Fruit fly (Drosophila melanogaster) whole organism, embryonic: ENCODE data around the gene CG13457.

Source experiments
- ATbp ChIP-seq: fragments of 200-800 bp; sonication (Bioruptor generic); optimal IDR thresholded peaks from 2 replicates; lab custom pipeline; 2017; ENCODE audit warnings: missing biosample characterization, mild to moderate bottlenecking, missing genetic modification characterization, missing genetic modification reagents
- Bdp1 ChIP-seq: fragments of 200-800 bp; sonication (Bioruptor generic); optimal IDR thresholded peaks from 3 replicates; lab custom pipeline; 2016; ENCODE audit warnings: missing biosample characterization, missing genetic modification characterization
- CG10267 ChIP-seq: fragments of 200-800 bp; sonication (Bioruptor generic); optimal IDR thresholded peaks from 2 replicates; lab custom pipeline; 2018; ENCODE audit warnings: missing biosample characterization, mild to moderate bottlenecking, missing genetic modification characterization, moderate library complexity
- CG11247 ChIP-seq: fragments of 200-800 bp; sonication (Bioruptor generic); IDR thresholded peaks from 2 replicates; pipeline ENCODE4 v1.3.6; 2022; ENCODE audit warnings: missing biosample characterization, missing genetic modification characterization
- CG11456 ChIP-seq: fragments of 200-800 bp; sonication (Bioruptor generic); IDR thresholded peaks from 3 replicates; pipeline ENCODE4 v1.3.6; 2022; ENCODE audit warnings: missing biosample characterization, missing genetic modification characterization
- CG11504 ChIP-seq: fragments of 200-800 bp; sonication (Bioruptor generic); optimal IDR thresholded peaks from 3 replicates; lab custom pipeline; 2019; ENCODE audit warnings: missing biosample characterization, mild to moderate bottlenecking, missing genetic modification characterization, moderate library complexity
- CG11696 ChIP-seq: fragments of 200-800 bp; sonication (Bioruptor generic); IDR thresholded peaks from 2 replicates; pipeline ENCODE4 v1.3.6; 2022; ENCODE audit warnings: missing biosample characterization, missing genetic modification characterization
- CG12744 ChIP-seq: fragments of 200-800 bp; sonication (Bioruptor generic); optimal IDR thresholded peaks from 2 replicates; lab custom pipeline; 2016; ENCODE audit warnings: missing biosample characterization, missing genetic modification characterization
- CG14050 ChIP-seq: fragments of 200-800 bp; sonication (Bioruptor generic); IDR thresholded peaks from 3 replicates; pipeline ENCODE4 v1.3.6; 2022; ENCODE audit warnings: missing biosample characterization, missing genetic modification characterization
- CG14441 ChIP-seq: fragments of 200-800 bp; sonication (Bioruptor generic); IDR thresholded peaks from 2 replicates; pipeline ENCODE4 v1.3.6; 2022; ENCODE audit warnings: missing biosample characterization, missing genetic modification characterization
- CG1603 ChIP-seq: fragments of 200-800 bp; sonication (Bioruptor generic); optimal IDR thresholded peaks from 2 replicates; lab custom pipeline; 2019; ENCODE audit warnings: missing biosample characterization, mild to moderate bottlenecking, missing genetic modification characterization, moderate library complexity
- CG18262 ChIP-seq: fragments of 200-800 bp; optimal IDR thresholded peaks from 3 replicates; lab custom pipeline; 2019; ENCODE audit warnings: missing biosample characterization, mild to moderate bottlenecking, missing genetic modification characterization, moderate library complexity
- CG30431 ChIP-seq: fragments of 200-800 bp; sonication (Bioruptor generic); optimal IDR thresholded peaks from 2 replicates; lab custom pipeline; 2017; ENCODE audit warnings: missing biosample characterization, missing genetic modification characterization
- CG32532 ChIP-seq: fragments of 200-800 bp; sonication (Bioruptor generic); IDR thresholded peaks from 2 replicates; pipeline ENCODE4 v1.3.6; 2022; ENCODE audit warnings: missing biosample characterization, missing genetic modification characterization
- CG3847 ChIP-seq: fragments of 200-800 bp; sonication (Bioruptor generic); IDR thresholded peaks from 2 replicates; pipeline ENCODE4 v1.3.6; 2022; ENCODE audit warnings: missing biosample characterization, missing genetic modification characterization
- CG43689 ChIP-seq: fragments of 200-800 bp; sonication (Bioruptor generic); IDR thresholded peaks from 2 replicates; pipeline ENCODE4 v1.3.6; 2022; ENCODE audit warnings: missing biosample characterization, missing genetic modification characterization
- CG5180 ChIP-seq: fragments of 200-800 bp; sonication (Bioruptor generic); optimal IDR thresholded peaks from 3 replicates; lab custom pipeline; 2017; ENCODE audit warnings: missing biosample characterization, missing genetic modification characterization, mild to moderate bottlenecking, moderate library complexity, missing genetic modification reagents
- CG8089 ChIP-seq: fragments of 200-800 bp; sonication (Bioruptor generic); optimal IDR thresholded peaks from 3 replicates; lab custom pipeline; 2016; ENCODE audit warnings: missing biosample characterization, missing genetic modification characterization
- CG8944 ChIP-seq: fragments of 200-800 bp; sonication (Bioruptor generic); optimal IDR thresholded peaks from 3 replicates; lab custom pipeline; 2016; ENCODE audit warnings: missing biosample characterization, missing genetic modification characterization
- CG9797 ChIP-seq: fragments of 200-800 bp; sonication (Bioruptor generic); optimal IDR thresholded peaks from 3 replicates; lab custom pipeline; 2018; ENCODE audit warnings: missing biosample characterization, mild to moderate bottlenecking, missing genetic modification characterization
- CrebB ChIP-seq: fragments of 200-800 bp; sonication (Bioruptor generic); optimal IDR thresholded peaks from 3 replicates; lab custom pipeline; 2018; ENCODE audit warnings: missing biosample characterization, mild to moderate bottlenecking, missing genetic modification characterization
- D ChIP-seq, 2 experiments: fragments of 200-800 bp in 1 of 2; fragments of >200 bp in 1 of 2; sonication (Bioruptor generic) in 1 of 2; optimal IDR thresholded peaks; 2 replicates in 1 of 2; 3 replicates in 1 of 2; lab custom pipeline; 2017; ENCODE audit warnings: mild to moderate bottlenecking in 1 of 2, missing biosample characterization in 1 of 2, missing genetic modification characterization in 1 of 2, missing genetic modification reagents in 1 of 2
- Dll ChIP-seq: fragments of 200-800 bp; sonication (Bioruptor generic); IDR thresholded peaks from 4 replicates; pipeline ENCODE4 v1.3.6; 2022; ENCODE audit warnings: missing biosample characterization, missing genetic modification characterization; ENCODE audit not compliant: partially characterized antibody
- Drgx ChIP-seq: fragments of 200-800 bp; sonication (Bioruptor generic); IDR thresholded peaks from 2 replicates; pipeline ENCODE4 v1.3.6; 2022; ENCODE audit warnings: missing biosample characterization, missing genetic modification characterization
- Kr ChIP-seq: fragments of 200-800 bp; sonication (Bioruptor generic); optimal IDR thresholded peaks from 2 replicates; lab custom pipeline; 2017; ENCODE audit warnings: missing biosample characterization, mild to moderate bottlenecking, missing genetic modification characterization
- Med ChIP-seq: fragments of 200-800 bp; sonication (Bioruptor generic); peaks from one replicate; lab custom pipeline; 2016; ENCODE audit warnings: missing biosample characterization, missing genetic modification characterization, mild to moderate bottlenecking, inconsistent platforms, moderate library complexity
- Ptx1 ChIP-seq: fragments of 200-800 bp; sonication (Bioruptor generic); IDR thresholded peaks from 2 replicates; pipeline ENCODE4 v1.3.6; 2022; ENCODE audit warnings: missing biosample characterization, missing genetic modification characterization
- Rx ChIP-seq: fragments of 200-800 bp; sonication (Bioruptor generic); IDR thresholded peaks from 2 replicates; pipeline ENCODE4 v1.3.6; 2022; ENCODE audit warnings: missing biosample characterization, missing genetic modification characterization
- Xbp1 ChIP-seq: fragments of 200-800 bp; sonication (Bioruptor generic); optimal IDR thresholded peaks from 3 replicates; lab custom pipeline; 2016; ENCODE audit warnings: missing biosample characterization, mild to moderate bottlenecking, missing genetic modification characterization
- YL-1 ChIP-seq: fragments of 200-800 bp; sonication (Bioruptor generic); optimal IDR thresholded peaks from 3 replicates; lab custom pipeline; 2017; ENCODE audit warnings: missing biosample characterization, mild to moderate bottlenecking, missing genetic modification characterization
- chinmo ChIP-seq: fragments of 200-800 bp; sonication (Bioruptor generic); IDR thresholded peaks from 4 replicates; pipeline ENCODE4 v1.3.6; 2022; ENCODE audit warnings: missing biosample characterization, missing genetic modification characterization; ENCODE audit not compliant: partially characterized antibody
- chm ChIP-seq: fragments of 200-800 bp; sonication (Bioruptor generic); IDR thresholded peaks from 2 replicates; pipeline ENCODE4 v1.3.6; 2022; ENCODE audit warnings: missing biosample characterization, missing genetic modification characterization
- cwo ChIP-seq: fragments of 200-800 bp; sonication (Bioruptor generic); optimal IDR thresholded peaks from 3 replicates; lab custom pipeline; 2017; ENCODE audit warnings: missing biosample characterization, missing genetic modification characterization, mild to moderate bottlenecking, moderate library complexity, missing genetic modification reagents
- dan ChIP-seq: fragments of 200-800 bp; sonication (Bioruptor generic); IDR thresholded peaks from 2 replicates; pipeline ENCODE4 v1.3.6; 2022; ENCODE audit warnings: missing biosample characterization, missing genetic modification characterization
- dati ChIP-seq: fragments of 200-800 bp; sonication (Bioruptor generic); IDR thresholded peaks from 2 replicates; pipeline ENCODE4 v1.3.6; 2022; ENCODE audit warnings: missing biosample characterization, missing genetic modification characterization
- ems ChIP-seq: fragments of 200-800 bp; sonication (Bioruptor generic); optimal IDR thresholded peaks from 3 replicates; lab custom pipeline; 2016; ENCODE audit warnings: missing biosample characterization, missing genetic modification characterization
- hth ChIP-seq: fragments of >200 bp; optimal IDR thresholded peaks from 2 replicates; lab custom pipeline; 2017; ENCODE audit warnings: inconsistent platforms
- ind ChIP-seq: fragments of 200-800 bp; sonication (Bioruptor generic); optimal IDR thresholded peaks from 3 replicates; lab custom pipeline; 2016; ENCODE audit warnings: missing biosample characterization, missing genetic modification characterization
- oc ChIP-seq: fragments of 200-800 bp; sonication (Bioruptor generic); optimal IDR thresholded peaks from 2 replicates; lab custom pipeline; 2018; ENCODE audit warnings: missing biosample characterization, mild to moderate bottlenecking, missing genetic modification characterization, moderate library complexity
- sens ChIP-seq: fragments of 200-800 bp; sonication (Bioruptor generic); peaks from one replicate; lab custom pipeline; 2016; ENCODE audit warnings: missing biosample characterization, missing genetic modification characterization
- seq ChIP-seq: fragments of 200-800 bp; sonication (Bioruptor generic); IDR thresholded peaks from 2 replicates; pipeline ENCODE4 v1.3.6; 2022; ENCODE audit warnings: missing biosample characterization, missing genetic modification characterization
- sob ChIP-seq: fragments of 200-800 bp; sonication (Bioruptor generic); IDR thresholded peaks from 2 replicates; pipeline ENCODE4 v1.3.6; 2022; ENCODE audit warnings: missing biosample characterization, missing genetic modification characterization
- vvl ChIP-seq: fragments of 200-800 bp; sonication (Bioruptor generic); IDR thresholded peaks from 2 replicates; pipeline ENCODE4 v1.3.6; 2022; ENCODE audit warnings: missing biosample characterization, missing genetic modification characterization
- zf30C ChIP-seq: fragments of 200-800 bp; sonication (Bioruptor generic); optimal IDR thresholded peaks from 3 replicates; lab custom pipeline; 2018; ENCODE audit warnings: missing biosample characterization, mild to moderate bottlenecking, missing genetic modification characterization

Gene CG13457

DNA sequence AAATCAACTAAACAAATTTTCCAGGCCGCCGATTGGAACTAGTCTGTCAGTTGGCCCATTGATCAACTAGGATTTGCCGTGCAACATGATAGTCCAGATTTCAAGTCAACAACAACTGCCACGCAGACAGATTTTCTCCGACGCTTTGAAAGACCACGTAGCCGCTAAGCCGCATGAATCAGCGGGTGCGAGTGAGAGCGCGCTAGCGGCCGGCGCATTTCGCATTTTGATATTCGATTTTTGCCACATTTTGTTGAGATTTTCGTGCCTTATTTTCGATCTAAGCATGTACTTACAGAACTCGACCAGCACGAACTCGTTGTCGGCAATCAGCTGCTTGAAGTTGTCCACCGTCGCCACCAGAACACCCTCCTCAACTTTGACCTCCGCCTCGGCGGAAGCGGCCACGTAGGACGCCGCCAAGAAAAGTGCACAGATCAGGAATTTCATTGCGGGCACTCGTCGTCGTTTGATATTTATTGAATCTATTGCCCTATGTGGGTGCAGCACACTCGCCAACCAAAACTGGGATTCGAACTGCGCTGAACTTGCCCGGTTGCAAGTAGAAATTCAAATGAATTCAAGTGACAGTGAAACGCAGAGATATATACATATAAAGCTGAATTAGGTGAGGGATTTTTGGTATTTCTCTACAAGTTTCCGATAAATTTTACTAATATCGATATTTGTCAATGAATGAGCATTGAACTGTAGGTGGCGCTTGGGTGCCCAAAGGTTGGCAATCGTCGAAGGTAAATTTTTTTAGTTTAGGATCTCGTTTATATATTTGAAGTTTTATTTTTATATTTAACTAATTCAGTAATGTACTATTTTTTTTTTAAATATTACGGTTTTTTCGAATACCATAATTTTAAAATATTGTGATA, 11.1 kb upstream of the CG13457 start, which contains the start of gene Pdi (continued):
- TF ChIP-seq D (optimal IDR thresholded peaks at IDR 0.05; lab: Kevin White, UChicago): peak; percentile 24
- no peak for TF ChIP-seq D (GFP tag; optimal IDR thresholded peaks at IDR 0.05; lab: Kevin White, UChicago)
- no peak for TF ChIP-seq CG11247 (GFP tag; lab: Robert Waterston, UW)
- TF ChIP-seq CG8944 (GFP tag; lab: Kevin White, UChicago): no peak
- peak; percentile 33 for TF ChIP-seq oc (tag; lab: Kevin White, UChicago)

DNA sequence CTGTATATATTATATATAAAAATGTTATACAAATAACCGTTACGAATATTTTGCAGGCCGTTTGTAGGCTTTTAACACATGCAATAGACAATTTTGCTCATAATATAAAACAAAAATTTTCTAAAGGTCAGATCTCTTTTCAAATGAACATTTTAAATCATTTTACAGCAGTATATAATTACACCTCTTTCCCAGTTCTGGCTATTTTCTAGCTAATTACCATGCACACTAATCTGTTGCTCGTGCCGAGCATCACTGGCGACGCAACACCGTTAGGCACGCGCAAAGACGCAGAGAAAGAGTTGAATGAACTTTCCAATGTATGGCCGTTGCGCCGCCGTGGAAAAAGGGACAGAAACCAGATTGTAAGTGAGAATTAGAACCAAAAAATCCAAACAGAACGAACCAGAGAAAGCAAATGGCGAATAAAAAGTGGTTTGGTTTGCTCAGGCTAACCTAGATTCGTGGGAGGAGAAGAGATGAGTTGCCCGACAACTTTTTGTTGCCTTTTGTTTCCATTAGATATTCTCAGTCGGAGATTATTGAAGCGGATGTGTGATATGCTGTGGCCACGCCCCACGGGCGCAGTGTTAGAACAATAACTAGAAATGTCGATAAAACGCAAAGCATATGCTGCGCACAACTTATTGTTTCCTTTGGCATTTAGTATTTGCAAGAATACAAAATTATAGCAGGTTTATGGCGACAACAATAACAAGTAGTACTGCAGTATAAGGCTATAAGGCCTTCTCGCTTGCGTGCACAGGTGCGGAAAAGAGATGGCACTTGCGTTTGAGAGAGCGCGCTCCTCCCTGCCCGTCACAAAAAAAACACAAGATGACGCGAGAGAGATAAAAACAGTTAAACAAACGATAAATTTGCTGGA, 10.2 kb upstream of the CG13457 start:
- TF ChIP-seq Kr (GFP tag; lab: Kevin White, UChicago) (peak; percentile 30), CG12744 (no peak), Ptx1 (GFP tag; lab: Robert Waterston, UW) (peak; percentile 49; the same call in 1 of the 2 replicates), hth (no peak), Med (GFP tag; lab: Kevin White, UChicago) (peak; percentile 53), Xbp1 (GFP tag; lab: Kevin White, UChicago) (peak; percentile 23), sens (GFP tag; lab: Kevin White, UChicago) (peak; percentile 76), Bdp1 (no peak), CG3847 (no peak), sob (GFP tag; lab: Robert Waterston, UW) (peak; percentile 25; the same call in 1 of the 2 replicates), CG11504 (peak; percentile 37), dan (GFP tag; lab: Robert Waterston, UW) (no peak), Rx (peak; percentile 46; the same call in 1 of the 2 replicates), CG11456 (0 out of 3 replicates have a peak, but pooled peaks have one; percentile 15), CG1603 (tag; lab: Kevin White, UChicago) (peak; percentile 26), CG5180 (GFP tag; lab: Kevin White, UChicago) (peak; percentile 23), vvl (GFP tag; lab: Robert Waterston, UW) (peak; percentile 23), CrebB (tag; lab: Kevin White, UChicago) (no peak), ATbp (GFP tag; lab: Kevin White, UChicago) (no peak), YL-1 (GFP tag; lab: Kevin White, UChicago) (peak; percentile 84), CG30431 (GFP tag; lab: Kevin White, UChicago) (no peak), CG14050 (GFP tag; lab: Robert Waterston, UW) (no peak), CG14441 (GFP tag; lab: Robert Waterston, UW) (peak; percentile 26; the same call in 1 of the 2 replicates), dati (GFP tag; lab: Robert Waterston, UW) (no peak), cwo (GFP tag; lab: Kevin White, UChicago) (no peak), Drgx (GFP tag; lab: Robert Waterston, UW) (peak; percentile 42; the same call in 1 of the 2 replicates), ems (GFP tag; lab: Kevin White, UChicago) (no peak), zf30C (GFP tag; lab: Kevin White, UChicago) (no peak), ind (GFP tag; lab: Kevin White, UChicago) (peak; percentile 1), chm (GFP tag; lab: Robert Waterston, UW) (peak; percentile 6; the same call in 1 of the 2 replicates), CG18262 (peak; percentile 33), seq (GFP tag; lab: Robert Waterston, UW) (no peak), CG9797 (GFP tag; lab: Kevin White, UChicago) (no peak), chinmo (peak; percentile 80; the same call in 3 of the 4 replicates), CG10267 (tag; lab: Kevin White, UChicago) (peak; percentile 8), Dll (GFP tag; lab: Robert Waterston, UW) (no peak), CG11696 (0 out of 2 replicates have a peak, but pooled peaks have one; percentile 18), CG8089 (GFP tag; lab: Kevin White, UChicago) (no peak), CG43689 (GFP tag; lab: Robert Waterston, UW) (no peak), CG32532 (GFP tag; lab: Robert Waterston, UW) (peak; percentile 55; the same call in 1 of the 2 replicates)
